Fruit fly (Drosophila melanogaster) whole organism, embryonic: ENCODE results near the gene CG8065.

Source experiments
- CG11560 ChIP-seq: fragments of 200-800 bp; sonication (Bioruptor generic); IDR thresholded peaks from 3 replicates; pipeline ENCODE4 v1.3.6; 2022; ENCODE audit warnings: missing biosample characterization, missing genetic modification characterization
- CG8359 ChIP-seq: fragments of 200-800 bp; sonication (Bioruptor generic); optimal IDR thresholded peaks from 2 replicates; lab custom pipeline; 2017; ENCODE audit warnings: missing biosample characterization, mild to moderate bottlenecking, missing genetic modification characterization, borderline replicate concordance
- CG9932 ChIP-seq: fragments of 200-800 bp; sonication (Bioruptor generic); IDR thresholded peaks from 2 replicates; pipeline ENCODE4 v1.3.6; 2022; ENCODE audit warnings: missing biosample characterization, missing genetic modification characterization
- Xbp1 ChIP-seq: fragments of 200-800 bp; sonication (Bioruptor generic); optimal IDR thresholded peaks from 3 replicates; lab custom pipeline; 2016; ENCODE audit warnings: missing biosample characterization, mild to moderate bottlenecking, missing genetic modification characterization
- bab2 ChIP-seq: fragments of 200-800 bp; sonication (Bioruptor generic); optimal IDR thresholded peaks from 2 replicates; lab custom pipeline; 2016; ENCODE audit warnings: missing biosample characterization, missing genetic modification characterization
- pum ChIP-seq: fragments of 200-800 bp; sonication (Bioruptor generic); optimal IDR thresholded peaks from 2 replicates; lab custom pipeline; 2016; ENCODE audit warnings: missing biosample characterization, missing genetic modification characterization
- trh ChIP-seq: fragments of 200-800 bp; sonication (Bioruptor generic); optimal IDR thresholded peaks from 2 replicates; lab custom pipeline; 2016; ENCODE audit warnings: missing biosample characterization, missing genetic modification characterization

DNA sequence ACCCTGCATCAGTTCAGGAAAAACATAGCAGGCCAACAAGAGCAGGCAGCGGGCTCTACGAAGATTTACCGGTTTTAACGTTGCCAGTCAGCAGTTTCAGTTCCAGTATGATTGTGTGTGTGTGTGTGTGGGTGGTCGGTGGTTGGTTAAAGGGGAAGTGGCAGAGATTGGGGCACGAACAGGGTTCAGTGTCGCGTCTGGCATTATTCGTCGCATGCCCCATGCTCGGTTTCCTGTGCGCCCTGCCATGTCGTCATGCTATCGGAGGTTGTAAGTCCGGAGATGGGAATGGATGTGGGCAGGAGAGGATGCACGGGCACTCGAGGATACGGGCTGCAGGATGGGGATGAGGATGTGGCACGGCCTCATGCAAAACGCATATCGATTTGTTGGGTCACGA is 43.3 kb downstream of the CG8065 start:
- TF ChIP-seq pum (GFP tag; lab: Kevin White, UChicago) (no peak), bab2 (no peak), Xbp1 (GFP tag; lab: Kevin White, UChicago) (no peak), trh (GFP tag; lab: Kevin White, UChicago) (no peak), CG11560 (no peak), CG9932 (GFP tag; lab: Robert Waterston, UW) (no peak), CG8359 (GFP tag; lab: Kevin White, UChicago) (no peak)
